Fruit fly (Drosophila melanogaster) whole organism, embryonic: ENCODE data around the gene Larp7.

ENCODE experiments used
- Atf6 ChIP-seq: fragments of 200-800 bp; sonication (Bioruptor generic); IDR thresholded peaks from 2 replicates; pipeline ENCODE4 v1.3.6; 2022; ENCODE audit warnings: missing biosample characterization, missing genetic modification characterization
- CG10321 ChIP-seq: fragments of 200-800 bp; sonication (Bioruptor generic); IDR thresholded peaks from 2 replicates; pipeline ENCODE4 v1.3.6; 2022; ENCODE audit warnings: missing biosample characterization, missing genetic modification characterization
- CG12236 ChIP-seq: fragments of 200-800 bp; sonication (Bioruptor generic); optimal IDR thresholded peaks from 2 replicates; lab custom pipeline; 2016; ENCODE audit warnings: missing biosample characterization, missing genetic modification characterization
- CG16813 ChIP-seq: fragments of 200-800 bp; sonication (Bioruptor generic); IDR thresholded peaks from 3 replicates; pipeline ENCODE4 v1.3.6; 2022; ENCODE audit warnings: missing biosample characterization, missing genetic modification characterization; ENCODE audit not compliant: partially characterized antibody
- CG17186 ChIP-seq: fragments of 200-800 bp; sonication (Bioruptor generic); optimal IDR thresholded peaks from 3 replicates; lab custom pipeline; 2017; ENCODE audit warnings: missing biosample characterization, missing genetic modification reagents, missing genetic modification characterization
- CG17385 ChIP-seq: fragments of 200-800 bp; sonication (Bioruptor generic); optimal IDR thresholded peaks from 3 replicates; lab custom pipeline; 2018; ENCODE audit warnings: missing biosample characterization, mild to moderate bottlenecking, missing genetic modification characterization
- CG2116 ChIP-seq: fragments of 200-800 bp; sonication (Bioruptor generic); optimal IDR thresholded peaks from 3 replicates; lab custom pipeline; 2018; ENCODE audit warnings: missing biosample characterization, mild to moderate bottlenecking, missing genetic modification characterization
- CG2129 ChIP-seq: fragments of 200-800 bp; sonication (Bioruptor generic); IDR thresholded peaks from 2 replicates; pipeline ENCODE4 v1.3.6; 2022; ENCODE audit warnings: missing biosample characterization, missing genetic modification characterization; ENCODE audit not compliant: partially characterized antibody
- CG2712 ChIP-seq: fragments of 200-800 bp; optimal IDR thresholded peaks from 3 replicates; lab custom pipeline; 2019; ENCODE audit warnings: missing biosample characterization, mild to moderate bottlenecking, missing genetic modification characterization, moderate library complexity
- CG32532 ChIP-seq: fragments of 200-800 bp; sonication (Bioruptor generic); IDR thresholded peaks from 2 replicates; pipeline ENCODE4 v1.3.6; 2022; ENCODE audit warnings: missing biosample characterization, missing genetic modification characterization
- CG33213 ChIP-seq: fragments of 200-800 bp; sonication (Bioruptor generic); optimal IDR thresholded peaks from 3 replicates; lab custom pipeline; 2016; ENCODE audit warnings: missing biosample characterization, missing genetic modification characterization
- CG4282 ChIP-seq: fragments of 200-800 bp; sonication (Bioruptor generic); optimal IDR thresholded peaks from 2 replicates; lab custom pipeline; 2016; ENCODE audit warnings: missing biosample characterization, missing genetic modification characterization
- CG6175 ChIP-seq: fragments of 200-800 bp; sonication (Bioruptor generic); IDR thresholded peaks from 3 replicates; pipeline ENCODE4 v1.3.6; 2022; ENCODE audit warnings: missing biosample characterization, missing genetic modification characterization
- CG6791 ChIP-seq: fragments of 200-800 bp; sonication (Bioruptor generic); IDR thresholded peaks from 3 replicates; pipeline ENCODE4 v1.3.6; 2022; ENCODE audit warnings: missing biosample characterization, missing genetic modification characterization; ENCODE audit not compliant: partially characterized antibody
- CG8290 ChIP-seq, 3 experiments: fragments of 200-800 bp; sonication (Bioruptor generic); optimal IDR thresholded peaks; 2 replicates each; lab custom pipeline; 2016 to 2019; ENCODE audit warnings: missing biosample characterization in 3 of 3, missing genetic modification characterization in 3 of 3, mild to moderate bottlenecking in 2 of 3, moderate library complexity in 1 of 3
- CG8924 ChIP-seq: fragments of 200-800 bp; optimal IDR thresholded peaks from 3 replicates; lab custom pipeline; 2019; ENCODE audit warnings: missing biosample characterization, mild to moderate bottlenecking, missing genetic modification characterization, moderate library complexity
- CG9727 ChIP-seq: fragments of 200-800 bp; sonication (Bioruptor generic); optimal IDR thresholded peaks from 3 replicates; lab custom pipeline; 2017; ENCODE audit warnings: missing biosample characterization, mild to moderate bottlenecking, missing genetic modification characterization
- CG9797 ChIP-seq: fragments of 200-800 bp; sonication (Bioruptor generic); optimal IDR thresholded peaks from 3 replicates; lab custom pipeline; 2018; ENCODE audit warnings: missing biosample characterization, mild to moderate bottlenecking, missing genetic modification characterization
- CG9876 ChIP-seq: fragments of 200-800 bp; sonication (Bioruptor generic); optimal IDR thresholded peaks from 2 replicates; lab custom pipeline; 2016; ENCODE audit warnings: missing biosample characterization, missing genetic modification characterization
- CkIIα-i1 ChIP-seq: fragments of 200-800 bp; sonication (Bioruptor generic); IDR thresholded peaks from 2 replicates; pipeline ENCODE4 v1.3.6; 2022; ENCODE audit warnings: missing biosample characterization, missing genetic modification characterization
- ERR ChIP-seq: fragments of 200-800 bp; sonication (Bioruptor generic); optimal IDR thresholded peaks from 2 replicates; lab custom pipeline; 2016; ENCODE audit warnings: missing biosample characterization, missing genetic modification characterization
- Fer1 ChIP-seq: fragments of 200-800 bp; sonication (Bioruptor generic); optimal IDR thresholded peaks from 2 replicates; lab custom pipeline; 2017; ENCODE audit warnings: missing biosample characterization, mild to moderate bottlenecking, missing genetic modification characterization
- Hmx ChIP-seq: fragments of 200-800 bp; sonication (Bioruptor generic); optimal IDR thresholded peaks from 2 replicates; lab custom pipeline; 2016; ENCODE audit warnings: missing biosample characterization, missing genetic modification characterization
- NfI ChIP-seq: fragments of 200-800 bp; sonication (Bioruptor generic); optimal IDR thresholded peaks from 3 replicates; lab custom pipeline; 2018; ENCODE audit warnings: missing biosample characterization, mild to moderate bottlenecking, missing genetic modification characterization, moderate library complexity
- Oli ChIP-seq: fragments of 200-800 bp; sonication (Bioruptor generic); optimal IDR thresholded peaks from 2 replicates; lab custom pipeline; 2018; ENCODE audit warnings: missing biosample characterization, mild to moderate bottlenecking, missing genetic modification characterization, moderate library complexity
- Pdp1 ChIP-seq, 2 experiments: fragments of 200-800 bp; sonication (Bioruptor generic); optimal IDR thresholded peaks; 3 replicates each; lab custom pipeline; 2016; ENCODE audit warnings: missing biosample characterization in 2 of 2, missing genetic modification characterization in 2 of 2, mild to moderate bottlenecking in 1 of 2, moderate library complexity in 1 of 2
- Xrp1 ChIP-seq: fragments of 200-800 bp; sonication (Bioruptor generic); IDR thresholded peaks from 2 replicates; pipeline ENCODE4 v1.3.6; 2022; ENCODE audit warnings: missing biosample characterization, missing genetic modification characterization
- ac ChIP-seq: fragments of 200-800 bp; sonication (Bioruptor generic); optimal IDR thresholded peaks from 3 replicates; lab custom pipeline; 2017; ENCODE audit warnings: missing biosample characterization, mild to moderate bottlenecking, missing genetic modification characterization
- al ChIP-seq: fragments of 200-800 bp; sonication (Bioruptor generic); IDR thresholded peaks from 2 replicates; pipeline ENCODE4 v1.3.6; 2022; ENCODE audit warnings: missing biosample characterization, missing genetic modification characterization
- br ChIP-seq: fragments of >200 bp; optimal IDR thresholded peaks from 2 replicates; lab custom pipeline; 2017
- corto ChIP-seq: fragments of 200-800 bp; sonication (Bioruptor generic); optimal IDR thresholded peaks from 2 replicates; lab custom pipeline; 2016; ENCODE audit warnings: missing biosample characterization, mild to moderate bottlenecking, missing genetic modification characterization, moderate library complexity
- en ChIP-seq: fragments of 200-800 bp; sonication (Bioruptor generic); optimal IDR thresholded peaks from 2 replicates; lab custom pipeline; 2016; ENCODE audit warnings: missing biosample characterization, missing genetic modification characterization
- fru ChIP-seq: fragments of >200 bp; optimal IDR thresholded peaks from 2 replicates; lab custom pipeline; 2017
- fu2 ChIP-seq: fragments of 200-800 bp; sonication (Bioruptor generic); optimal IDR thresholded peaks from 2 replicates; lab custom pipeline; 2016; ENCODE audit warnings: missing biosample characterization, missing genetic modification characterization
- gt ChIP-seq: fragments of 200-800 bp; sonication (Bioruptor generic); IDR thresholded peaks from 2 replicates; pipeline ENCODE4 v1.3.6; 2022; ENCODE audit warnings: missing biosample characterization, missing genetic modification characterization
- hkb ChIP-seq, 2 experiments: fragments of 200-800 bp in 1 of 2; fragments of >200 bp in 1 of 2; sonication (Bioruptor generic) in 1 of 2; IDR thresholded peaks in 1 of 2; optimal IDR thresholded peaks in 1 of 2; 2 replicates each; pipeline versions ENCODE4 v1.3.6 to Lab custom; 2017 to 2022; ENCODE audit warnings: missing biosample characterization in 1 of 2, missing genetic modification characterization in 1 of 2
- jigr1 ChIP-seq: fragments of 200-800 bp; sonication (Bioruptor generic); IDR thresholded peaks from 3 replicates; pipeline ENCODE4 v1.3.6; 2022; ENCODE audit warnings: missing biosample characterization, missing genetic modification characterization
- kni ChIP-seq: fragments of 200-800 bp; sonication (Bioruptor generic); optimal IDR thresholded peaks from 3 replicates; lab custom pipeline; 2017; ENCODE audit warnings: mild to moderate bottlenecking, missing biosample characterization, missing genetic modification reagents, missing genetic modification characterization
- maf-S ChIP-seq: fragments of 200-800 bp; sonication (Bioruptor generic); optimal IDR thresholded peaks from 2 replicates; lab custom pipeline; 2016; ENCODE audit warnings: missing biosample characterization, missing genetic modification characterization
- mld ChIP-seq: fragments of 200-800 bp; sonication (Bioruptor generic); IDR thresholded peaks from 3 replicates; pipeline ENCODE4 v1.3.6; 2022; ENCODE audit warnings: missing biosample characterization, missing genetic modification characterization; ENCODE audit not compliant: partially characterized antibody
- phol ChIP-seq: fragments of 200-800 bp; sonication (Bioruptor generic); optimal IDR thresholded peaks from 3 replicates; lab custom pipeline; 2018; ENCODE audit warnings: missing biosample characterization, mild to moderate bottlenecking, missing genetic modification characterization, moderate library complexity
- rib ChIP-seq: fragments of 200-800 bp; sonication (Bioruptor generic); IDR thresholded peaks from 2 replicates; pipeline ENCODE4 v1.3.6; 2022; ENCODE audit warnings: missing biosample characterization, missing genetic modification characterization
- seq ChIP-seq: fragments of 200-800 bp; sonication (Bioruptor generic); IDR thresholded peaks from 2 replicates; pipeline ENCODE4 v1.3.6; 2022; ENCODE audit warnings: missing biosample characterization, missing genetic modification characterization
- sisA ChIP-seq: fragments of 200-800 bp; sonication (Bioruptor generic); IDR thresholded peaks from 2 replicates; pipeline ENCODE4 v1.3.6; 2022; ENCODE audit warnings: missing biosample characterization, missing genetic modification characterization
- sna ChIP-seq: fragments of 200-800 bp; sonication (Bioruptor generic); IDR thresholded peaks from 2 replicates; pipeline ENCODE4 v1.3.6; 2022; ENCODE audit warnings: missing biosample characterization, missing genetic modification characterization; ENCODE audit not compliant: partially characterized antibody
- ssp ChIP-seq: fragments of 200-800 bp; sonication (Bioruptor generic); IDR thresholded peaks from 2 replicates; pipeline ENCODE4 v1.3.6; 2022; ENCODE audit warnings: missing biosample characterization, missing genetic modification characterization
- tll ChIP-seq, 2 experiments: fragments of 200-800 bp in 1 of 2; fragments of >200 bp in 1 of 2; sonication (Bioruptor generic) in 1 of 2; optimal IDR thresholded peaks; 2 replicates each; lab custom pipeline; 2017 to 2019; ENCODE audit warnings: missing biosample characterization in 2 of 2, missing genetic modification characterization in 2 of 2, mild to moderate bottlenecking in 1 of 2, moderate library complexity in 1 of 2
- trh ChIP-seq: fragments of 200-800 bp; sonication (Bioruptor generic); optimal IDR thresholded peaks from 2 replicates; lab custom pipeline; 2016; ENCODE audit warnings: missing biosample characterization, missing genetic modification characterization
- tx ChIP-seq: fragments of 200-800 bp; sonication (Bioruptor generic); optimal IDR thresholded peaks from 2 replicates; lab custom pipeline; 2016; ENCODE audit warnings: missing biosample characterization, missing genetic modification characterization
- unpg ChIP-seq: fragments of 200-800 bp; sonication (Bioruptor generic); optimal IDR thresholded peaks from 3 replicates; lab custom pipeline; 2018; ENCODE audit warnings: missing biosample characterization, mild to moderate bottlenecking, missing genetic modification characterization, moderate library complexity

Larp7 gene

dm6 chrX:9243417-9243884, at the start of gene Larp7, which contains the start of gene mxc (continued):
- TF ChIP-seq jigr1 (GFP tag; lab: Robert Waterston, UW), result 0 out of 3 replicates have a peak, but pooled peaks have one; percentile 15
- TF ChIP-seq Oli (tag; lab: Kevin White, UChicago), result peak; percentile 44
- peak; percentile 48 for TF ChIP-seq CG33213 (GFP tag; lab: Kevin White, UChicago)
- no peak for TF ChIP-seq seq (GFP tag; lab: Robert Waterston, UW)
- peak; percentile 64; the same call in 1 of the 3 replicates for TF ChIP-seq mld (GFP tag; lab: Robert Waterston, UW)
- TF ChIP-seq gt (GFP tag; lab: Robert Waterston, UW), result no peak
- no peak for TF ChIP-seq corto (GFP tag; lab: Kevin White, UChicago)
- TF ChIP-seq unpg (GFP tag; lab: Kevin White, UChicago), result no peak
- peak; percentile 55 for TF ChIP-seq ssp (GFP tag; lab: Robert Waterston, UW)
- TF ChIP-seq hkb (optimal IDR thresholded peaks at IDR 0.05; lab: Kevin White, UChicago), result peak; percentile 84
- TF ChIP-seq hkb (GFP tag; IDR thresholded peaks at IDR 0.05; lab: Robert Waterston, UW), result no peak; the same call in 1 of the 2 replicates
- no peak; the same call in 1 of the 2 replicates for TF ChIP-seq Xrp1 (GFP tag; lab: Robert Waterston, UW)
- no peak for TF ChIP-seq ac
- TF ChIP-seq CG2116, result peak; percentile 71
- peak; percentile 83 for TF ChIP-seq CG17186 (GFP tag; lab: Kevin White, UChicago)
- peak; percentile 40; the same call in 1 of the 2 replicates for TF ChIP-seq Atf6 (GFP tag; lab: Robert Waterston, UW)
- peak; percentile 40 for TF ChIP-seq Hmx
- peak; percentile 80 for TF ChIP-seq CG2129
- TF ChIP-seq CG9797 (GFP tag; lab: Kevin White, UChicago), result peak; percentile 53
- peak; percentile 27 for TF ChIP-seq CG17385 (GFP tag; lab: Kevin White, UChicago)
- peak; percentile 24 for TF ChIP-seq ERR
- TF ChIP-seq rib (GFP tag; lab: Robert Waterston, UW), result peak; percentile 38; the same call in 1 of the 2 replicates
- TF ChIP-seq CG6791, result peak; percentile 70; the same call in 2 of the 3 replicates
- TF ChIP-seq en (GFP tag; lab: Kevin White, UChicago), result no peak
- peak in 1 of 2 experiments; percentile 85 for TF ChIP-seq tll (GFP tag; optimal IDR thresholded peaks at IDR 0.05; lab: Kevin White, UChicago)
- peak; percentile 60 for TF ChIP-seq NfI (GFP tag; lab: Kevin White, UChicago)
- TF ChIP-seq CG4282, result peak; percentile 16
- peak; percentile 61 for TF ChIP-seq CG9727 (GFP tag; lab: Kevin White, UChicago)
- TF ChIP-seq CkIIα-i1, result no peak
- peak; percentile 64 to 73 for TF ChIP-seq Pdp1 (GFP tag; optimal IDR thresholded peaks at IDR 0.05; lab: Kevin White, UChicago)
- TF ChIP-seq maf-S (GFP tag; lab: Kevin White, UChicago), result peak; percentile 53
- TF ChIP-seq CG8924 (tag; lab: Kevin White, UChicago), result peak; percentile 53
- TF ChIP-seq kni, result peak; percentile 30
- TF ChIP-seq CG2712 (tag; lab: Kevin White, UChicago), result peak; percentile 64
- TF ChIP-seq CG12236, result no peak
- peak; percentile 66 for TF ChIP-seq sisA (GFP tag; lab: Robert Waterston, UW)
- TF ChIP-seq CG8290 (GFP tag; optimal IDR thresholded peaks at IDR 0.05; lab: Kevin White, UChicago), result peak; percentile 3
- TF ChIP-seq CG8290 (tag; optimal IDR thresholded peaks at IDR 0.05; lab: Kevin White, UChicago), result no peak
- TF ChIP-seq trh (GFP tag; lab: Kevin White, UChicago), result no peak
- TF ChIP-seq al (GFP tag; lab: Robert Waterston, UW), result peak; percentile 44
- peak; percentile 91 for TF ChIP-seq CG16813
- no peak for TF ChIP-seq Fer1 (GFP tag; lab: Kevin White, UChicago)
- TF ChIP-seq sna (GFP tag; lab: Robert Waterston, UW), result peak; percentile 86
- peak; percentile 64; the same call in 1 of the 2 replicates for TF ChIP-seq CG32532
- TF ChIP-seq tx (GFP tag; lab: Kevin White, UChicago), result peak; percentile 54
- peak; percentile 72 for TF ChIP-seq fu2 (GFP tag; lab: Kevin White, UChicago)
- TF ChIP-seq CG10321 (GFP tag; lab: Robert Waterston, UW), result no peak
- TF ChIP-seq phol, result peak; percentile 70
- TF ChIP-seq CG6175 (GFP tag; lab: Robert Waterston, UW), result no peak
- no peak for TF ChIP-seq fru (lab: Kevin White, UChicago)
- no peak for TF ChIP-seq br
- peak; percentile 39 for TF ChIP-seq CG9876 (GFP tag; lab: Kevin White, UChicago)
